Worm (Caenorhabditis elegans) whole organism, late embryonic: ENCODE results near the gene cor-1.
"Not testable (repeated sequence)": the region's sequence is repeated elsewhere in the genome, so short reads cannot be mapped to it uniquely, and the experiment has no call there.

Source experiments
- C38D4.7 ChIP-seq: fragments of 200-800 bp; sonication (Bioruptor generic); optimal IDR thresholded peaks from 2 replicates; lab custom pipeline; 2018; ENCODE audit warnings: mild to moderate bottlenecking, missing genetic modification characterization, moderate library complexity, missing compliant biosample characterization
- K02D7.2 ChIP-seq: sonication (generic microtip); optimal IDR thresholded peaks from 2 replicates; lab custom pipeline; 2017; ENCODE audit warnings: mild to moderate bottlenecking, missing genetic modification characterization, missing compliant biosample characterization
- K09A11.1 ChIP-seq: sonication (generic microtip); optimal IDR thresholded peaks from 2 replicates; lab custom pipeline; 2017; ENCODE audit warnings: antibody characterized with exemption, mild to moderate bottlenecking, missing genetic modification characterization, missing compliant biosample characterization; ENCODE audit not compliant: insufficient read depth
- Y22D7AL.16 ChIP-seq: sonication (generic microtip); optimal IDR thresholded peaks from 2 replicates; lab custom pipeline; 2016; ENCODE audit warnings: missing genetic modification characterization, missing compliant biosample characterization
- ahr-1 ChIP-seq: sonication (generic microtip); optimal IDR thresholded peaks from 2 replicates; lab custom pipeline; 2016; ENCODE audit warnings: missing genetic modification characterization, missing compliant biosample characterization
- ceh-19 ChIP-seq: fragments of 200-800 bp; sonication (Bioruptor generic); optimal IDR thresholded peaks from 2 replicates; lab custom pipeline; 2018; ENCODE audit warnings: mild to moderate bottlenecking, missing genetic modification characterization, missing compliant biosample characterization
- ceh-2 ChIP-seq: sonication (generic microtip); optimal IDR thresholded peaks from 2 replicates; lab custom pipeline; 2016; ENCODE audit warnings: missing genotype, missing genetic modification characterization, missing compliant biosample characterization
- ceh-34 ChIP-seq: sonication (generic microtip); optimal IDR thresholded peaks from 2 replicates; lab custom pipeline; 2016; ENCODE audit warnings: mild to moderate bottlenecking, missing genetic modification characterization, missing compliant biosample characterization
- ceh-45 ChIP-seq: fragments of 200-800 bp; sonication (Bioruptor generic); IDR thresholded peaks from 2 replicates; pipeline ENCODE4 v1.3.6; 2022; ENCODE audit warnings: missing genetic modification reagents, missing genetic modification characterization, missing compliant biosample characterization
- ceh-48 ChIP-seq: sonication (generic microtip); optimal IDR thresholded peaks from 2 replicates; lab custom pipeline; 2016; ENCODE audit warnings: missing genetic modification characterization, inconsistent platforms, missing compliant biosample characterization
- ceh-9 ChIP-seq: sonication (generic microtip); optimal IDR thresholded peaks from 2 replicates; lab custom pipeline; 2016; ENCODE audit warnings: mild to moderate bottlenecking, missing genetic modification characterization, inconsistent platforms, missing compliant biosample characterization
- che-1 ChIP-seq: sonication (generic microtip); optimal IDR thresholded peaks from 2 replicates; lab custom pipeline; 2016; ENCODE audit warnings: mild to moderate bottlenecking, missing genetic modification characterization, missing compliant biosample characterization
- dmd-4 ChIP-seq: sonication (generic microtip); optimal IDR thresholded peaks from 2 replicates; lab custom pipeline; 2016; ENCODE audit warnings: borderline replicate concordance, missing genetic modification characterization, missing compliant biosample characterization
- elt-4 ChIP-seq: sonication (generic microtip); optimal IDR thresholded peaks from 2 replicates; lab custom pipeline; 2016; ENCODE audit warnings: missing genetic modification characterization, missing compliant biosample characterization
- eyg-1 ChIP-seq: sonication (generic microtip); optimal IDR thresholded peaks from 2 replicates; lab custom pipeline; 2016; ENCODE audit warnings: missing genotype, missing genetic modification characterization, missing compliant biosample characterization
- hlh-13 ChIP-seq: fragments of 200-800 bp; sonication (Bioruptor generic); optimal IDR thresholded peaks from 2 replicates; lab custom pipeline; 2018; ENCODE audit warnings: mild to moderate bottlenecking, missing genetic modification characterization, missing compliant biosample characterization
- hlh-15 ChIP-seq: sonication (generic microtip); optimal IDR thresholded peaks from 2 replicates; lab custom pipeline; 2016; ENCODE audit warnings: missing genetic modification characterization, missing compliant biosample characterization
- hlh-30 ChIP-seq: sonication (generic microtip); optimal IDR thresholded peaks from 2 replicates; lab custom pipeline; 2017; ENCODE audit warnings: antibody characterized with exemption, missing genetic modification characterization, missing compliant biosample characterization; ENCODE audit not compliant: insufficient read depth
- lin-11 ChIP-seq: fragments of 200-800 bp; sonication (Bioruptor generic); optimal IDR thresholded peaks from 2 replicates; lab custom pipeline; 2018; ENCODE audit warnings: mild to moderate bottlenecking, missing genetic modification characterization, missing compliant biosample characterization
- madf-2 ChIP-seq: sonication (generic microtip); optimal IDR thresholded peaks from 2 replicates; lab custom pipeline; 2017; ENCODE audit warnings: missing genetic modification characterization, missing compliant biosample characterization
- mec-3 ChIP-seq: sonication (generic microtip); optimal IDR thresholded peaks from 2 replicates; lab custom pipeline; 2016; ENCODE audit warnings: borderline replicate concordance, missing genetic modification characterization, missing compliant biosample characterization
- pax-1 ChIP-seq: fragments of 150-350 bp; optimal IDR thresholded peaks from 2 replicates; lab custom pipeline; 2014; ENCODE audit warnings: missing biosample characterization, missing genetic modification characterization
- pha-2 ChIP-seq: sonication (generic microtip); optimal IDR thresholded peaks from 2 replicates; lab custom pipeline; 2017; ENCODE audit warnings: mild to moderate bottlenecking, missing genetic modification characterization, missing compliant biosample characterization
- pros-1 ChIP-seq: fragments of 150-350 bp; optimal IDR thresholded peaks from 2 replicates; lab custom pipeline; 2014; ENCODE audit warnings: missing biosample characterization, missing genetic modification reagents, missing genetic modification characterization
- ref-2 ChIP-seq: sonication (generic microtip); optimal IDR thresholded peaks from 2 replicates; lab custom pipeline; 2016; ENCODE audit warnings: missing genetic modification characterization, missing compliant biosample characterization
- rnt-1 ChIP-seq: sonication (generic microtip); optimal IDR thresholded peaks from 2 replicates; lab custom pipeline; 2016; ENCODE audit warnings: missing genetic modification characterization, missing compliant biosample characterization
- sdc-2 ChIP-seq: sonication (generic microtip); optimal IDR thresholded peaks from 2 replicates; lab custom pipeline; 2016; ENCODE audit warnings: missing genotype, missing genetic modification characterization, missing compliant biosample characterization
- sox-2 ChIP-seq: fragments of 200-800 bp; sonication (Bioruptor generic); IDR thresholded peaks from 2 replicates; pipeline ENCODE4 v1.3.6; 2022; ENCODE audit warnings: missing genetic modification reagents, missing genetic modification characterization, missing compliant biosample characterization
- tbx-2 ChIP-seq: sonication (generic microtip); optimal IDR thresholded peaks from 2 replicates; lab custom pipeline; 2016; ENCODE audit warnings: missing genetic modification characterization, missing compliant biosample characterization
- unc-3 ChIP-seq, 2 experiments: fragments of 200-800 bp in 1 of 2; sonication (Bioruptor generic) in 1 of 2; sonication (generic microtip) in 1 of 2; conservative IDR thresholded peaks in 1 of 2; optimal IDR thresholded peaks in 1 of 2; 2 replicates each; pipeline versions ENCODE4 v1.3.6 to Lab custom; 2016 to 2022; ENCODE audit warnings: missing compliant biosample characterization in 2 of 2, missing genetic modification characterization in 2 of 2, missing genetic modification reagents in 1 of 2
- unc-55 ChIP-seq: sonication (generic microtip); optimal IDR thresholded peaks from 2 replicates; lab custom pipeline; 2017; ENCODE audit warnings: missing biosample characterization, missing genetic modification reagents, missing genetic modification characterization
- unc-86 ChIP-seq: sonication (generic microtip); optimal IDR thresholded peaks from 2 replicates; lab custom pipeline; 2016; ENCODE audit warnings: missing genetic modification characterization, missing compliant biosample characterization

cor-1 gene

ce11 chrIII:10221860-10222259 is 27.1 kb upstream of the cor-1 start, which contains the start of gene Y70G10A.4:
TSS of gene Y70G10A.4 (plus strand) at chrIII:10222160.
- not testable (repeated sequence) for TF ChIP-seq pha-2 (tag; lab: Kevin White, UChicago); ceh-19; ceh-2 (tag; lab: Kevin White, UChicago)

DNA sequence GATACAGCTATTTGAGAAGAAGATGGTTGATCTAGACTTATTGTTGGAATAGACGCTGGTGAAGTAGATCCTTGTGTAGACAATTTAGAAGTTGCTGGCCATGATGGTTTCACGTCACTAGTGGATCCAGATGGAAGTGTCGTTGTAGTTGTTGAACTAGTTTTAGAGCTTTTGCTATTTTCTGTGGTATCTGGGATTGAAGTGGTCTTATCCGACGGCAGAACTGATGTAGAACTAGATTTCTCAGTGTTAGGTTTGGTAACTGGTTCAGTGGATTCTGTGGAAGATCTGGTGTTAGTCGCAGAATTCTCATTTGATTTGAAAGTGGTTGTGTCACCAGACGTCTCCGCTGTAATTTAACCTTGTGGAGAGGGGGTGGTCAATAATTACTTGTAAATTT is 17.3 kb upstream of the cor-1 start:
- no peak for TF ChIP-seq ceh-19
- no peak for TF ChIP-seq rnt-1 (tag; lab: Kevin White, UChicago)
- TF ChIP-seq ahr-1 (tag; lab: Kevin White, UChicago): no peak

DNA sequence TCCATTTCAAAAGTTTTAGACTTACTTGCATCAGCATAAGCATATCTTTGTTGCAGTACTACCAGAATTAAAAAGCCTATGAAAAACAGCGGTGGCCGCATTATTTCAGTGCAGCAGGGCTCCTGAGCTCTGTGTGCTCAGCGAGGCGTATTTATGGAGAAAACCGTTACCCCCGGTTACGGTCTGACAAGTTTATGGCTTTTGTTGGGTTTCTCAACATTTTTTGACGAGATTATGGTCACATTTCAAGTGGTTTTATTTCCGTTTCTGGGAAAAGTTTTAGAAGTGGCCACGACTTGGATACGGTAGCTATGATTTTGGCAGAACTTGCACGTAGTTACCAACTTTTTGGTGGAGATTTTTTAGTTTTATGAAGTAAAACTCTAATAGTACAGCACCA is 14.9 kb upstream of the cor-1 start, which contains the start of gene paml-1:
paml-1 (minus strand) TSS at position 101 of the 400 bp plus-strand sequence.
- TF ChIP-seq ceh-34: no peak

- TF ChIP-seq pros-1 (tag; lab: Kevin White, UChicago) (no peak), pha-2 (tag; lab: Kevin White, UChicago) (no peak), che-1 (no peak), C38D4.7 (GFP tag; lab: Kevin White, UChicago) (no peak), hlh-30 (tag; lab: Kevin White, UChicago) (no peak), ref-2 (no peak), pax-1 (tag; lab: Kevin White, UChicago) (no peak), ceh-45 (no peak), unc-86 (tag; lab: Kevin White, UChicago) (no peak), elt-4 (tag; lab: Kevin White, UChicago) (no peak), unc-3 (GFP tag; conservative IDR thresholded peaks at IDR 0.05; lab: Robert Waterston, UW) (no peak), unc-3 (tag; optimal IDR thresholded peaks at IDR 0.05; lab: Kevin White, UChicago) (no peak), ceh-34 (no peak)
- TF ChIP-seq, all 69 proteins: peak for 0
Observed at ce11 chrIII:10236291-10236871, 12.5 kb upstream of the cor-1 start.

ce11 chrIII:10238448-10239154 is 10.3 kb upstream of the cor-1 start, which contains the start of gene Y70G10A.3:
TSS of gene Y70G10A.3 (plus strand) at chrIII:10239104.
- no peak for TF ChIP-seq mec-3
- no peak for TF ChIP-seq K09A11.1 (tag; lab: Kevin White, UChicago)
- no peak for TF ChIP-seq ref-2
- no peak for TF ChIP-seq sox-2 (GFP tag; lab: Robert Waterston, UW)
- TF ChIP-seq rnt-1 (tag; lab: Kevin White, UChicago): no peak
- no peak for TF ChIP-seq dmd-4 (tag; lab: Kevin White, UChicago)

DNA sequence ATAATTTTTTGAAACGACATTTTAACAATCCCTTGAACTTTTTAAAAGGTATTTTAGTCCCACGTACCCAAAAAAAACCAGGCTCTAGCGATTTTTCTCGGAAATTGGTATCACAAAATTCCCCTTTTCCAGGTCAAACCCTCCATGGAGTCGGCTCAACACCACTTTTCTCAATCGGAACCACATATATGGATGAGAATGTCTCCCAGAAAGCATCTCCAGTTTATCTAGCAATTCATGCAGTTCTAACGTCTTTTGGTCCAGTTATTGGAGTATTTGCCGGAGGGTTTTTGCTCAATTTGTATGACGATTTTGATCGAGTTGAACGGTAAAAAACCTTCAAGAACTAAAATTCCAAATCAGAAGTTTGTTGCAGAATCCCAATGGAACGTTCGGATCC is 8.8 kb upstream of the cor-1 start:
- TF ChIP-seq eyg-1 (no peak), sdc-2 (tag; lab: Kevin White, UChicago) (no peak), unc-55 (GFP tag; lab: Kevin White, UChicago) (no peak), rnt-1 (tag; lab: Kevin White, UChicago) (no peak), ceh-9 (tag; lab: Kevin White, UChicago) (no peak), K02D7.2 (tag; lab: Kevin White, UChicago) (no peak), K09A11.1 (tag; lab: Kevin White, UChicago) (no peak), ceh-48 (tag; lab: Kevin White, UChicago) (no peak), ceh-45 (no peak), hlh-15 (tag; lab: Kevin White, UChicago) (no peak), hlh-13 (GFP tag; lab: Kevin White, UChicago) (no peak), unc-86 (tag; lab: Kevin White, UChicago) (no peak), madf-2 (tag; lab: Kevin White, UChicago) (no peak), pha-2 (tag; lab: Kevin White, UChicago) (no peak), tbx-2 (tag; lab: Kevin White, UChicago) (no peak), ceh-2 (tag; lab: Kevin White, UChicago) (no peak), lin-11 (no peak), Y22D7AL.16 (tag; lab: Kevin White, UChicago) (no peak), ceh-34 (no peak), pax-1 (tag; lab: Kevin White, UChicago) (no peak)
- TF ChIP-seq, all 69 proteins: peak for 0
